Fruit fly (Drosophila melanogaster) whole organism: ENCODE measurements around the gene CG31998.

Experiments
- CG8478 ChIP-seq: fragments of >200 bp; optimal IDR thresholded peaks from 2 replicates; lab custom pipeline; 2018; ENCODE audit warnings: inconsistent platforms
- Dll ChIP-seq: fragments of >200 bp; optimal IDR thresholded peaks from 2 replicates; lab custom pipeline; 2017
- EcR ChIP-seq, 2 experiments: fragments of >200 bp; optimal IDR thresholded peaks; 2 replicates each; lab custom pipeline; 2017; ENCODE audit warnings: missing biosample characterization in 2 of 2, missing genetic modification characterization in 2 of 2, missing genetic modification reagents in 2 of 2
- pan ChIP-seq: fragments of >200 bp; optimal IDR thresholded peaks from 2 replicates; lab custom pipeline; 2017
- psq ChIP-seq: fragments of >200 bp; optimal IDR thresholded peaks from 2 replicates; lab custom pipeline; 2017
- usp ChIP-seq: fragments of >200 bp; optimal IDR thresholded peaks from 2 replicates; lab custom pipeline; 2017; ENCODE audit warnings: missing biosample characterization, missing genetic modification characterization, mixed read lengths

CG31998 gene

dm6 chr4:155977-156376 lies 49.8 kb downstream of the CG31998 start, which contains the start of gene CG31997:
CG31997 (minus strand) TSS chr4:156060.
- TF ChIP-seq CG8478 (lab: Kevin White, UChicago) = no peak
- no peak for TF ChIP-seq psq (lab: Kevin White, UChicago)
- TF ChIP-seq EcR (GFP tag; optimal IDR thresholded peaks at IDR 0.05; lab: Kevin White, UChicago) = no peak
- no peak for TF ChIP-seq usp (GFP tag; lab: Kevin White, UChicago)
- no peak for TF ChIP-seq pan
- TF ChIP-seq Dll (lab: Kevin White, UChicago) = no peak

dm6 chr4:150453-150852 lies 55.3 kb downstream of the CG31998 start, which contains the start of gene CG32006:
CG32006 (plus strand) TSS chr4:150764.
- TF ChIP-seq EcR (GFP tag; optimal IDR thresholded peaks at IDR 0.05; lab: Kevin White, UChicago) (no peak), usp (GFP tag; lab: Kevin White, UChicago) (no peak), pan (no peak), CG8478 (lab: Kevin White, UChicago) (no peak), psq (lab: Kevin White, UChicago) (no peak), Dll (lab: Kevin White, UChicago) (no peak)

- no peak for TF ChIP-seq Dll (lab: Kevin White, UChicago)
- TF ChIP-seq psq (lab: Kevin White, UChicago) = no peak
- TF ChIP-seq pan = no peak
- TF ChIP-seq CG8478 (lab: Kevin White, UChicago) = no peak
- no peak for TF ChIP-seq usp (GFP tag; lab: Kevin White, UChicago)
- TF ChIP-seq EcR (GFP tag; optimal IDR thresholded peaks at IDR 0.05; lab: Kevin White, UChicago) = no peak
Measured at dm6 chr4:149123-149522, 56.6 kb downstream of the CG31998 start.
